Worm (Caenorhabditis elegans): ENCODE measurements around the gene dsb-1.

- 0 out of 2 replicates have a peak, but pooled peaks have one; percentile 38 for TF ChIP-seq ztf-23 (GFP tag; IDR thresholded peaks at IDR 0.05)
- TF ChIP-seq cog-1 (tag; optimal IDR thresholded peaks at IDR 0.05), result no peak
- peak; percentile 66 for TF ChIP-seq flt-1 (GFP tag; IDR thresholded peaks at IDR 0.05)
- peak; percentile 52; the same call in 1 of the 2 replicates for TF ChIP-seq tab-1 (GFP tag; IDR thresholded peaks at IDR 0.05)
- TF ChIP-seq med-1 (GFP tag; optimal IDR thresholded peaks at IDR 0.05; ENCODE audit: insufficient read depth), result peak; percentile 23
- TF ChIP-seq ztf-29 (GFP tag; IDR thresholded peaks at IDR 0.05), result no peak
- TF ChIP-seq T22C8.4 (GFP tag; IDR thresholded peaks at IDR 0.05), result peak; percentile 53; the same call in 1 of the 2 replicates
- 0 out of 2 replicates have a peak, but pooled peaks have one; percentile 5 for TF ChIP-seq ref-1 (GFP tag; conservative IDR thresholded peaks at IDR 0.05)
- no peak for TF ChIP-seq klf-2 (GFP tag; conservative IDR thresholded peaks at IDR 0.05)
These were observed 8.1 kb downstream of the dsb-1 start for ce11 chrIV:12416629-12417404.
